Fruit fly (Drosophila melanogaster): ENCODE measurements around the gene oc.

The oc gene

dm6 chrX:8650631-8651133 lies at the start of gene oc:
Gene oc, minus strand, starts transcription at chrX:8650681.
- TF ChIP-seq psq (optimal IDR thresholded peaks at IDR 0.05) (no peak), insv (optimal IDR thresholded peaks at IDR 0.05) (no peak), h (optimal IDR thresholded peaks at IDR 0.05) (no peak), Myc (optimal IDR thresholded peaks at IDR 0.05) (no peak), ttk (optimal IDR thresholded peaks at IDR 0.05) (no peak), Sin3A (optimal IDR thresholded peaks at IDR 0.05) (no peak)

dm6 chrX:8696106-8696595 lies 45.7 kb upstream of the oc start:
- TF ChIP-seq ttk (optimal IDR thresholded peaks at IDR 0.05): no peak
- no peak for TF ChIP-seq Myc (optimal IDR thresholded peaks at IDR 0.05)
- TF ChIP-seq insv (optimal IDR thresholded peaks at IDR 0.05): no peak
- TF ChIP-seq Sin3A (optimal IDR thresholded peaks at IDR 0.05): no peak
- no peak for TF ChIP-seq psq (optimal IDR thresholded peaks at IDR 0.05)
- no peak for TF ChIP-seq h (optimal IDR thresholded peaks at IDR 0.05)

- TF ChIP-seq insv (optimal IDR thresholded peaks at IDR 0.05) (no peak), h (optimal IDR thresholded peaks at IDR 0.05) (no peak), Myc (optimal IDR thresholded peaks at IDR 0.05) (no peak), ttk (optimal IDR thresholded peaks at IDR 0.05) (no peak), psq (optimal IDR thresholded peaks at IDR 0.05) (no peak), Sin3A (optimal IDR thresholded peaks at IDR 0.05) (no peak)
Measured at dm6 chrX:8694823-8695492, 44.5 kb upstream of the oc start.

- TF ChIP-seq h (optimal IDR thresholded peaks at IDR 0.05): no peak
- TF ChIP-seq ttk (optimal IDR thresholded peaks at IDR 0.05): no peak
- TF ChIP-seq psq (optimal IDR thresholded peaks at IDR 0.05): no peak
- no peak for TF ChIP-seq insv (optimal IDR thresholded peaks at IDR 0.05)
- no peak for TF ChIP-seq Myc (optimal IDR thresholded peaks at IDR 0.05)
- TF ChIP-seq Sin3A (optimal IDR thresholded peaks at IDR 0.05): no peak
Measured at dm6 chrX:8694066-8694822, 43.8 kb upstream of the oc start.

dm6 chrX:8693520-8693919 lies 43.0 kb upstream of the oc start, which contains the start of gene CG11294:
Gene CG11294, minus strand, starts transcription at chrX:8693620.
- TF ChIP-seq ttk (optimal IDR thresholded peaks at IDR 0.05) (no peak), psq (optimal IDR thresholded peaks at IDR 0.05) (no peak), Myc (optimal IDR thresholded peaks at IDR 0.05) (no peak), Sin3A (optimal IDR thresholded peaks at IDR 0.05) (no peak), h (optimal IDR thresholded peaks at IDR 0.05) (no peak), insv (optimal IDR thresholded peaks at IDR 0.05) (no peak)

- TF ChIP-seq insv (optimal IDR thresholded peaks at IDR 0.05): no peak
- TF ChIP-seq Myc (optimal IDR thresholded peaks at IDR 0.05): no peak
- TF ChIP-seq psq (optimal IDR thresholded peaks at IDR 0.05): no peak
- TF ChIP-seq Sin3A (optimal IDR thresholded peaks at IDR 0.05): no peak
- TF ChIP-seq h (optimal IDR thresholded peaks at IDR 0.05): no peak
- TF ChIP-seq ttk (optimal IDR thresholded peaks at IDR 0.05): no peak
Measured at dm6 chrX:8690003-8690402, 39.5 kb upstream of the oc start, which contains the start of the genes Ppt1 and Ogg1. Gene Ppt1, minus strand, starts transcription at chrX:8690227. Gene Ogg1, plus strand, starts transcription at chrX:8690327.

- TF ChIP-seq insv (optimal IDR thresholded peaks at IDR 0.05): no peak
- TF ChIP-seq h (optimal IDR thresholded peaks at IDR 0.05): no peak
- TF ChIP-seq psq (optimal IDR thresholded peaks at IDR 0.05): no peak
- TF ChIP-seq Myc (optimal IDR thresholded peaks at IDR 0.05): no peak
- no peak for TF ChIP-seq ttk (optimal IDR thresholded peaks at IDR 0.05)
- no peak for TF ChIP-seq Sin3A (optimal IDR thresholded peaks at IDR 0.05)
Measured at dm6 chrX:8685394-8685793, 34.9 kb upstream of the oc start.

- TF ChIP-seq Sin3A (optimal IDR thresholded peaks at IDR 0.05) (no peak), h (optimal IDR thresholded peaks at IDR 0.05) (no peak), Myc (optimal IDR thresholded peaks at IDR 0.05) (no peak), insv (optimal IDR thresholded peaks at IDR 0.05) (no peak), psq (optimal IDR thresholded peaks at IDR 0.05) (no peak), ttk (optimal IDR thresholded peaks at IDR 0.05) (no peak)
Measured at dm6 chrX:8681822-8682632, 31.5 kb upstream of the oc start.

dm6 chrX:8681189-8681821 lies 30.8 kb upstream of the oc start, which contains the start of gene CAH3:
Gene CAH3, plus strand, starts transcription at chrX:8681252.
- TF ChIP-seq insv (optimal IDR thresholded peaks at IDR 0.05) (no peak), psq (optimal IDR thresholded peaks at IDR 0.05) (no peak), h (optimal IDR thresholded peaks at IDR 0.05) (no peak), Sin3A (optimal IDR thresholded peaks at IDR 0.05) (no peak), ttk (optimal IDR thresholded peaks at IDR 0.05) (no peak), Myc (optimal IDR thresholded peaks at IDR 0.05) (no peak)

- no peak for TF ChIP-seq h (optimal IDR thresholded peaks at IDR 0.05)
- no peak for TF ChIP-seq insv (optimal IDR thresholded peaks at IDR 0.05)
- no peak for TF ChIP-seq Sin3A (optimal IDR thresholded peaks at IDR 0.05)
- no peak for TF ChIP-seq Myc (optimal IDR thresholded peaks at IDR 0.05)
- TF ChIP-seq psq (optimal IDR thresholded peaks at IDR 0.05): no peak
- no peak for TF ChIP-seq ttk (optimal IDR thresholded peaks at IDR 0.05)
Measured at dm6 chrX:8677434-8677833, 27.0 kb upstream of the oc start.

Data from Kc167 (cell line).